Worm (Caenorhabditis elegans): ENCODE results near the gene spp-8.

Gene spp-8

DNA sequence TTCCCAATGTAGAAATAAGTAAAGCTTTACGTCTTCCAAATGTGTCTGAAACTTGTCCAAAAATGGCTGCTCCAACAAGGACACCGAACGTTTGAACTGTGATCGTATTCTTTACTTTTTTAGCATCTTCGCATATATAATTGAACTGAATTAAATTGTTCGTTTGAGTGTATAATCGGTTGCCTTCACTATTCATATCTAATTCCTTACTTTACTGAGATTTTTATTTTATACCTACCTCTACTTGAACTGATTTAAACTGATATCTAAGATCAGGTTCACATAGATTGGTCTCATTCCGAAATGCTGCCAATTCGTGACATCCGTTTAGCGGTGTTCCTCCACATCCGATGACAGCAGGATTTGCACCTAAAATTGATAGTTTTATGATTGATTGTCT lies 19.1 kb upstream of the spp-8 start:
- TF ChIP-seq dve-1 (tag; optimal IDR thresholded peaks at IDR 0.05) (no peak), pha-2 (tag; optimal IDR thresholded peaks at IDR 0.05) (no peak), ceh-22 (tag; optimal IDR thresholded peaks at IDR 0.05) (no peak)

DNA sequence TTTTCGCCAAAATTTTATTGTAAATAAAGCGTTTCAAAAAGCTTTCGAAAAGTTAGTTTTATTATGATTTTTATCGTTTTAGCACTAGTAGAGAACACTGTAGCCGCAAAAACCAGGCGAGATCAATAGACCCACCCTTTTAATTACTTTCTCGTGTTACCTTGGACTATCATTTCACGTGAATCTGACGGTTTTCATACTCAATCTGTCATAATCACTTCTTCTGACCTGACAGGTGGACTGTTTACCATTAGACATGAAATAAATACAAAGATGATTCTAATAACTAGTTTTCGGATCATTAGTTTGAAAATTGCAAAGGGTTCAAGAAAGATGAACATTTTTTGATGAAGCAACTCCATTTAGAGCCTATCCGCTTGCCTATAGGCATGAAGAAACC lies 18.4 kb upstream of the spp-8 start:
- no peak for TF ChIP-seq pqm-1 (tag; optimal IDR thresholded peaks at IDR 0.05)
- TF ChIP-seq dve-1 (tag; optimal IDR thresholded peaks at IDR 0.05) = no peak
- TF ChIP-seq unc-3 (GFP tag; conservative IDR thresholded peaks at IDR 0.05) = no peak
- TF ChIP-seq unc-3 (tag; optimal IDR thresholded peaks at IDR 0.05) = no peak

DNA sequence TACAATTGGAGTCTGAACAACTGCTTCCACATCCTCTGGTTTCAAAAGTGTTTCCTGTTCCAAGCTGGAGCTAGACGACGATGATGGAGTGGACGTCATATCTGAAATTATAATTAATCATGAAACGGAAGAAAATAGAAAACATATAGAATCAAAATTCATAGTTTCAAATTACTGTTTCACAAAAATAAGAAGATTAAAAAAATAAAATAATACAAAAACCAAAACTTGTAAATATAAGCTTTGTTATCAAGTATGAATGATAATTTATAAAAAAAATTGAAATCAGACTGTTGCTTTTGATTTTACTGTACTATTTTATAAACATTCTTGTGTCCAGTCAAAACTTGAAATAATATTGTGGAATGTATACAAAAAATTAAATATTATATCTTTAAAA lies 17.7 kb upstream of the spp-8 start, which contains the start of gene str-176:
Gene str-176 (minus strand): TSS at position 101 of the 400 bp plus-strand sequence.
- TF ChIP-seq ceh-2 (tag; optimal IDR thresholded peaks at IDR 0.05) (no peak), gmeb-2 (tag; optimal IDR thresholded peaks at IDR 0.05) (no peak)

DNA sequence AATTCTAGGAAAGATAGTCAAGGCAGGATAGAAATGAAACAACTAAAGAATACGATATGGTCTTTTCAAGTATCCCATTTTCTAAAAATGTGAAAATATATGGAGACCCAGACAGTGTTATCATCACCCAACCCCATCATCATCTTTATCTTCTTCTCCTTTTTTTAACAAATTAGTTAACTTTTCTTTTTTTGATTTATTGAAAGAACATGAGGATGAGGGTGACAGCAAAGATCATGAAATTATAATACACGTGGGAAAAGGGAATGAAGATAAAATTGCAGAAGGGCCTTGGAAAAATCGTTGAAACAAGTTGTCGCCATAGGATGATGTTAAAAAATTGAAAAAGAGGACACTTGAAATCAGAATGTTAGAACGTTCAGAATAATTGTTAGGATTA lies 17.3 kb upstream of the spp-8 start:
- TF ChIP-seq pat-9 (tag; optimal IDR thresholded peaks at IDR 0.05) = no peak

DNA sequence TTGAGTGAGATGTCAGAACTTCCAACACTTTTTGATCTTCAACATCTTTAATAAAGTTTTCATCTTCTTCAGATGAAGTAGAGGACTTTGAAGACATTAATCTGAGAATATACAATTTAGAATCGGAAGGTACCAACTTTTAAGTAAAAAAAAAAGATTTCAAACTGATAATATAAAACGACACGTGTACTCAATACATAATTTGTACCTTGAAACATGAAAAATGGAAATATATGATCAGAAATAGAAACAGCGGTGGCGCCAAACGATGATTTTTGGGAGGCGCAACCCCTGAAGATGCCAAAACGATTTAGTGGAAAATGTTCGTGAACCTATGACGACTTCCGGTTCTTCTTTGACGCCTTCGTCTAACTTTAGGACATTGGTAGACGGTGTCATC lies 9.0 kb upstream of the spp-8 start, which contains the start of gene oat-1:
Gene oat-1 (minus strand): TSS at position 101 of the 400 bp plus-strand sequence.
- TF ChIP-seq sox-4 (tag; optimal IDR thresholded peaks at IDR 0.05) = no peak
- TF ChIP-seq lin-11 (tag; optimal IDR thresholded peaks at IDR 0.05) = no peak
- no peak for TF ChIP-seq ttx-3 (tag; optimal IDR thresholded peaks at IDR 0.05)
- no peak for TF ChIP-seq pag-3 (tag; optimal IDR thresholded peaks at IDR 0.05; ENCODE audit: borderline replicate concordance)
- no peak for TF ChIP-seq lim-6 (tag; optimal IDR thresholded peaks at IDR 0.05)
- no peak for TF ChIP-seq ceh-9 (tag; optimal IDR thresholded peaks at IDR 0.05)
- TF ChIP-seq ceh-22 (tag; optimal IDR thresholded peaks at IDR 0.05) = no peak
- no peak for TF ChIP-seq che-1 (tag; optimal IDR thresholded peaks at IDR 0.05)
- TF ChIP-seq syd-9 (tag; optimal IDR thresholded peaks at IDR 0.05) = no peak
- no peak for TF ChIP-seq Y22D7AL.16 (tag; optimal IDR thresholded peaks at IDR 0.05)
- no peak for TF ChIP-seq fkh-6 (tag; optimal IDR thresholded peaks at IDR 0.05)
- TF ChIP-seq pat-9 (tag; optimal IDR thresholded peaks at IDR 0.05) = no peak
- TF ChIP-seq zip-5 (tag; optimal IDR thresholded peaks at IDR 0.05) = no peak
- TF ChIP-seq pha-2 (tag; optimal IDR thresholded peaks at IDR 0.05) = no peak
- TF ChIP-seq ceh-6 (GFP tag; optimal IDR thresholded peaks at IDR 0.05) = no peak

DNA sequence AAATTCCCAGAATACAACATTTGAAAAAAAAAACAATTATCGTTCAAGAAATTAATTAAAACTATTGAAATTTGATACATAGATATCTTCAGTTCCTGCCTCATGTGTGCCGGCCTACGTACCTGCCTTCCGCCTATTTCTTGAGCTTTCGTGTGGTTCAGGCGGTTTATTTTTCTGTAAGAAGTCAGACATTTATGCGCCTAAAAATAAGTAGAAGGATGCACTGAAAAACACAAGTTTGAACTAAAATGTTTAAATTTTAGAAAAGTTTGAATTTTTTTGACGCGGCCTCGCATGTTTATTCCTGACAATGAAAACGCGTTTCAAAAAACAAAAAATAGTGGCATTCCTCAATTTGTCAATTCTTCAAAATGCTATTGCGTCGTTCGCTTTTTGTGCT lies 7.7 kb upstream of the spp-8 start, which contains the start of gene C28C12.11:
Gene C28C12.11 (plus strand): TSS at position 301 of the 400 bp plus-strand sequence.
- TF ChIP-seq pros-1 (tag; optimal IDR thresholded peaks at IDR 0.05) = no peak
- no peak for TF ChIP-seq mec-3 (tag; optimal IDR thresholded peaks at IDR 0.05; ENCODE audit: borderline replicate concordance)
- no peak for TF ChIP-seq hlh-6 (tag; optimal IDR thresholded peaks at IDR 0.05)
- TF ChIP-seq Y22D7AL.16 (tag; optimal IDR thresholded peaks at IDR 0.05) = no peak
- TF ChIP-seq ref-2 (tag; optimal IDR thresholded peaks at IDR 0.05) = no peak
- TF ChIP-seq ttx-3 (tag; optimal IDR thresholded peaks at IDR 0.05) = no peak
- no peak for TF ChIP-seq ceh-19 (GFP tag; optimal IDR thresholded peaks at IDR 0.05)
- no peak for TF ChIP-seq pha-4 (tag; optimal IDR thresholded peaks at IDR 0.05)
- TF ChIP-seq nhr-11 (tag; optimal IDR thresholded peaks at IDR 0.05) = no peak
- no peak for TF ChIP-seq unc-86 (tag; optimal IDR thresholded peaks at IDR 0.05)
- TF ChIP-seq ets-4 (tag; optimal IDR thresholded peaks at IDR 0.05) = no peak
- no peak for TF ChIP-seq T23F11.4 (GFP tag; optimal IDR thresholded peaks at IDR 0.05)
- no peak for TF ChIP-seq F13H6.1 (tag; optimal IDR thresholded peaks at IDR 0.05)
- TF ChIP-seq K02D7.2 (tag; optimal IDR thresholded peaks at IDR 0.05) = no peak
- TF ChIP-seq dmd-4 (tag; optimal IDR thresholded peaks at IDR 0.05; ENCODE audit: borderline replicate concordance) = no peak
- TF ChIP-seq pag-3 (tag; optimal IDR thresholded peaks at IDR 0.05; ENCODE audit: borderline replicate concordance) = no peak
- no peak for TF ChIP-seq C38D4.7 (GFP tag; optimal IDR thresholded peaks at IDR 0.05)
- no peak for TF ChIP-seq pha-2 (tag; optimal IDR thresholded peaks at IDR 0.05)
- TF ChIP-seq madf-2 (tag; optimal IDR thresholded peaks at IDR 0.05) = no peak
